Fruit fly (Drosophila melanogaster) whole organism, embryonic: ENCODE results near the gene St2.

Experiments
- Asciz ChIP-seq: fragments of 200-800 bp; sonication (Bioruptor generic); optimal IDR thresholded peaks from 2 replicates; lab custom pipeline; 2017; ENCODE audit warnings: missing biosample characterization, mild to moderate bottlenecking, missing genetic modification characterization, missing genetic modification reagents
- Atf3 ChIP-seq: fragments of 200-800 bp; sonication (Bioruptor generic); optimal IDR thresholded peaks from 3 replicates; lab custom pipeline; 2016; ENCODE audit warnings: missing biosample characterization, missing genetic modification characterization
- Bteb2 ChIP-seq: fragments of 200-800 bp; sonication (Bioruptor generic); optimal IDR thresholded peaks from 2 replicates; lab custom pipeline; 2016; ENCODE audit warnings: missing biosample characterization, missing genetic modification characterization
- CG10366 ChIP-seq: fragments of 200-800 bp; sonication (Bioruptor generic); IDR thresholded peaks from 2 replicates; pipeline ENCODE4 v1.3.6; 2022; ENCODE audit warnings: missing biosample characterization, missing genetic modification characterization
- CG11695 ChIP-seq: fragments of 200-800 bp; sonication (Bioruptor generic); IDR thresholded peaks from 3 replicates; pipeline ENCODE4 v1.3.6; 2022; ENCODE audit warnings: missing biosample characterization, missing genetic modification characterization
- CG11696 ChIP-seq: fragments of 200-800 bp; sonication (Bioruptor generic); IDR thresholded peaks from 2 replicates; pipeline ENCODE4 v1.3.6; 2022; ENCODE audit warnings: missing biosample characterization, missing genetic modification characterization
- CG12299 ChIP-seq: fragments of 200-800 bp; sonication (Bioruptor generic); optimal IDR thresholded peaks from 2 replicates; lab custom pipeline; 2018; ENCODE audit warnings: missing biosample characterization, mild to moderate bottlenecking, missing genetic modification characterization
- CG13287 ChIP-seq: fragments of 200-800 bp; sonication (Bioruptor generic); IDR thresholded peaks from 2 replicates; pipeline ENCODE4 v1.3.6; 2022; ENCODE audit warnings: missing biosample characterization, missing genetic modification characterization; ENCODE audit not compliant: partially characterized antibody
- CG1647 ChIP-seq: fragments of 200-800 bp; sonication (Bioruptor generic); optimal IDR thresholded peaks from 3 replicates; lab custom pipeline; 2016; ENCODE audit warnings: missing biosample characterization, missing genetic modification characterization
- CG18599 ChIP-seq: fragments of 200-800 bp; sonication (Bioruptor generic); optimal IDR thresholded peaks from 3 replicates; lab custom pipeline; 2017; ENCODE audit warnings: missing biosample characterization, missing genetic modification characterization, mild to moderate bottlenecking, moderate library complexity, missing genetic modification reagents
- CG18764 ChIP-seq: fragments of 200-800 bp; sonication (Bioruptor generic); optimal IDR thresholded peaks from 3 replicates; lab custom pipeline; 2016; ENCODE audit warnings: missing biosample characterization, missing genetic modification characterization
- CG2120 ChIP-seq: fragments of 200-800 bp; sonication (Bioruptor generic); optimal IDR thresholded peaks from 3 replicates; lab custom pipeline; 2016; ENCODE audit warnings: missing biosample characterization, missing genetic modification characterization
- CG3995 ChIP-seq: fragments of 200-800 bp; sonication (Bioruptor generic); optimal IDR thresholded peaks from 3 replicates; lab custom pipeline; 2016; ENCODE audit warnings: missing biosample characterization, missing genetic modification characterization
- CG4617 ChIP-seq: fragments of 200-800 bp; sonication (Bioruptor generic); optimal IDR thresholded peaks from 3 replicates; lab custom pipeline; 2016; ENCODE audit warnings: missing biosample characterization, missing genetic modification characterization, borderline replicate concordance
- CG4730 ChIP-seq: fragments of 200-800 bp; sonication (Bioruptor generic); IDR thresholded peaks from 2 replicates; pipeline ENCODE4 v1.3.6; 2022; ENCODE audit warnings: missing biosample characterization, missing genetic modification characterization
- CG4820 ChIP-seq: fragments of 200-800 bp; sonication (Bioruptor generic); optimal IDR thresholded peaks from 3 replicates; lab custom pipeline; 2016; ENCODE audit warnings: missing biosample characterization, missing genetic modification characterization
- CG6175 ChIP-seq: fragments of 200-800 bp; sonication (Bioruptor generic); IDR thresholded peaks from 3 replicates; pipeline ENCODE4 v1.3.6; 2022; ENCODE audit warnings: missing biosample characterization, missing genetic modification characterization
- CG7357 ChIP-seq: fragments of 200-800 bp; sonication (Bioruptor generic); IDR thresholded peaks from 3 replicates; pipeline ENCODE4 v1.3.6; 2022; ENCODE audit warnings: missing biosample characterization, missing genetic modification characterization
- D19A ChIP-seq: fragments of 200-800 bp; optimal IDR thresholded peaks from 3 replicates; lab custom pipeline; 2019; ENCODE audit warnings: missing biosample characterization, mild to moderate bottlenecking, missing genetic modification characterization, moderate library complexity
- Dip3 ChIP-seq: fragments of 200-800 bp; sonication (Bioruptor generic); optimal IDR thresholded peaks from 3 replicates; lab custom pipeline; 2016; ENCODE audit warnings: missing biosample characterization, missing genetic modification characterization
- Doc2 ChIP-seq: fragments of 200-800 bp; sonication (Bioruptor generic); IDR thresholded peaks from 2 replicates; pipeline ENCODE4 v1.3.6; 2022; ENCODE audit warnings: missing biosample characterization, missing genetic modification characterization
- E2f1 ChIP-seq: fragments of 200-800 bp; sonication (Bioruptor generic); IDR thresholded peaks from 2 replicates; pipeline ENCODE4 v1.3.6; 2022; ENCODE audit warnings: missing biosample characterization, missing genetic modification characterization
- HLH3B ChIP-seq: fragments of 200-800 bp; sonication (Bioruptor generic); IDR thresholded peaks from 2 replicates; pipeline ENCODE4 v1.3.6; 2022; ENCODE audit warnings: missing biosample characterization, missing genetic modification characterization
- Lim3 ChIP-seq: fragments of 200-800 bp; sonication (Bioruptor generic); IDR thresholded peaks from 2 replicates; pipeline ENCODE4 v1.3.6; 2022; ENCODE audit warnings: missing biosample characterization, missing genetic modification characterization
- MTF-1 ChIP-seq: fragments of 200-800 bp; sonication (Bioruptor generic); optimal IDR thresholded peaks from 2 replicates; lab custom pipeline; 2018; ENCODE audit warnings: missing biosample characterization, mild to moderate bottlenecking, missing genetic modification characterization, borderline replicate concordance
- Max ChIP-seq: fragments of 200-800 bp; sonication (Bioruptor generic); optimal IDR thresholded peaks from 2 replicates; lab custom pipeline; 2016; ENCODE audit warnings: missing biosample characterization, mild to moderate bottlenecking, missing genetic modification characterization
- Neu2 ChIP-seq: fragments of 200-800 bp; sonication (Bioruptor generic); optimal IDR thresholded peaks from 3 replicates; lab custom pipeline; 2016; ENCODE audit warnings: missing biosample characterization, missing genetic modification characterization, borderline replicate concordance
- Nf-YB ChIP-seq: fragments of 200-800 bp; sonication (Bioruptor generic); optimal IDR thresholded peaks from 3 replicates; lab custom pipeline; 2019; ENCODE audit warnings: missing biosample characterization, mild to moderate bottlenecking, missing genetic modification characterization, moderate library complexity
- Pdp1 ChIP-seq, 2 experiments: fragments of 200-800 bp; sonication (Bioruptor generic); optimal IDR thresholded peaks; 3 replicates each; lab custom pipeline; 2016; ENCODE audit warnings: missing biosample characterization in 2 of 2, missing genetic modification characterization in 2 of 2, mild to moderate bottlenecking in 1 of 2, moderate library complexity in 1 of 2
- Rfx ChIP-seq: fragments of 200-800 bp; sonication (Bioruptor generic); IDR thresholded peaks from 2 replicates; pipeline ENCODE4 v1.3.6; 2022; ENCODE audit warnings: missing biosample characterization, missing genetic modification characterization
- Rx ChIP-seq: fragments of 200-800 bp; sonication (Bioruptor generic); IDR thresholded peaks from 2 replicates; pipeline ENCODE4 v1.3.6; 2022; ENCODE audit warnings: missing biosample characterization, missing genetic modification characterization
- Sox100B ChIP-seq: fragments of 200-800 bp; sonication (Bioruptor generic); optimal IDR thresholded peaks from 3 replicates; lab custom pipeline; 2018; ENCODE audit warnings: missing biosample characterization, mild to moderate bottlenecking, missing genetic modification characterization
- cg ChIP-seq: fragments of 200-800 bp; sonication (Bioruptor generic); optimal IDR thresholded peaks from 3 replicates; lab custom pipeline; 2019; ENCODE audit warnings: missing biosample characterization, mild to moderate bottlenecking, missing genetic modification characterization, moderate library complexity
- crp ChIP-seq, 2 experiments: fragments of 200-800 bp; sonication (Bioruptor generic); optimal IDR thresholded peaks; 2 replicates in 1 of 2; 3 replicates in 1 of 2; lab custom pipeline; 2017; ENCODE audit warnings: missing biosample characterization in 2 of 2, missing genetic modification characterization in 2 of 2, mild to moderate bottlenecking in 1 of 2, moderate library complexity in 1 of 2
- gce ChIP-seq: fragments of 200-800 bp; sonication (Bioruptor generic); IDR thresholded peaks from 3 replicates; pipeline ENCODE4 v1.3.6; 2022; ENCODE audit warnings: missing biosample characterization, missing genetic modification characterization
- gcm2 ChIP-seq: fragments of 200-800 bp; sonication (Bioruptor generic); optimal IDR thresholded peaks from 2 replicates; lab custom pipeline; 2016; ENCODE audit warnings: missing biosample characterization, missing genetic modification characterization
- gsb ChIP-seq: fragments of 200-800 bp; sonication (Bioruptor generic); IDR thresholded peaks from 2 replicates; pipeline ENCODE4 v1.3.6; 2022; ENCODE audit warnings: missing biosample characterization, missing genetic modification characterization
- hkb ChIP-seq, 2 experiments: fragments of 200-800 bp in 1 of 2; fragments of >200 bp in 1 of 2; sonication (Bioruptor generic) in 1 of 2; IDR thresholded peaks in 1 of 2; optimal IDR thresholded peaks in 1 of 2; 2 replicates each; pipeline versions ENCODE4 v1.3.6 to Lab custom; 2017 to 2022; ENCODE audit warnings: missing biosample characterization in 1 of 2, missing genetic modification characterization in 1 of 2
- ind ChIP-seq: fragments of 200-800 bp; sonication (Bioruptor generic); optimal IDR thresholded peaks from 3 replicates; lab custom pipeline; 2016; ENCODE audit warnings: missing biosample characterization, missing genetic modification characterization
- insv ChIP-seq, 2 experiments: fragments of 200-800 bp; sonication (Bioruptor generic); optimal IDR thresholded peaks; 3 replicates each; lab custom pipeline; 2016 to 2018; ENCODE audit warnings: missing biosample characterization in 2 of 2, missing genetic modification characterization in 2 of 2
- jumu ChIP-seq: fragments of 200-800 bp; sonication (Bioruptor generic); optimal IDR thresholded peaks from 3 replicates; lab custom pipeline; 2016; ENCODE audit warnings: missing biosample characterization, missing genetic modification characterization
- kay ChIP-seq: fragments of 200-800 bp; sonication (Bioruptor generic); optimal IDR thresholded peaks from 2 replicates; lab custom pipeline; 2016; ENCODE audit warnings: missing biosample characterization, missing genetic modification characterization
- pan ChIP-seq, 4 experiments: fragments of >200 bp in 3 of 4; fragments of 200-800 bp in 1 of 4; sonication (Bioruptor generic) in 1 of 4; optimal IDR thresholded peaks in 3 of 4; IDR thresholded peaks in 1 of 4; 2 replicates each; pipeline versions ENCODE4 v1.3.6 to Lab custom; 2017 to 2022; ENCODE audit warnings: missing biosample characterization in 2 of 4, missing genetic modification characterization in 2 of 4, mixed read lengths in 1 of 4
- peb ChIP-seq: fragments of 200-800 bp; sonication (Bioruptor generic); IDR thresholded peaks from 2 replicates; pipeline ENCODE4 v1.3.6; 2022; ENCODE audit warnings: missing biosample characterization, missing genetic modification characterization
- phol ChIP-seq: fragments of 200-800 bp; sonication (Bioruptor generic); optimal IDR thresholded peaks from 3 replicates; lab custom pipeline; 2018; ENCODE audit warnings: missing biosample characterization, mild to moderate bottlenecking, missing genetic modification characterization, moderate library complexity
- ranshi ChIP-seq: fragments of 200-800 bp; sonication (Bioruptor generic); IDR thresholded peaks from 2 replicates; pipeline ENCODE4 v1.3.6; 2022; ENCODE audit warnings: missing biosample characterization, missing genetic modification characterization
- salm ChIP-seq: fragments of 200-800 bp; sonication (Bioruptor generic); optimal IDR thresholded peaks from 2 replicates; lab custom pipeline; 2018; ENCODE audit warnings: missing biosample characterization, mild to moderate bottlenecking, missing genetic modification characterization
- sr ChIP-seq: fragments of 200-800 bp; sonication (Bioruptor generic); IDR thresholded peaks from 3 replicates; pipeline ENCODE4 v1.3.6; 2022; ENCODE audit warnings: missing biosample characterization, missing genetic modification characterization
- wek ChIP-seq: fragments of 200-800 bp; sonication (Bioruptor generic); optimal IDR thresholded peaks from 3 replicates; lab custom pipeline; 2018; ENCODE audit warnings: missing biosample characterization, mild to moderate bottlenecking, missing genetic modification characterization, moderate library complexity

St2 gene

dm6 chr3R:9226701-9227313 is 24.8 kb upstream of the St2 start (continued):
- TF ChIP-seq Bteb2 (no peak), gcm2 (GFP tag; lab: Kevin White, UChicago) (no peak), D19A (no peak), sr (peak; percentile 90), Dip3 (GFP tag; lab: Kevin White, UChicago) (no peak), CG11695 (GFP tag; lab: Robert Waterston, UW) (peak; percentile 28; the same call in 1 of the 3 replicates), CG10366 (GFP tag; lab: Robert Waterston, UW) (no peak), salm (tag; lab: Kevin White, UChicago) (no peak), pan (optimal IDR thresholded peaks at IDR 0.05; lab: Kevin White, UChicago) (no peak), pan (GFP tag; optimal IDR thresholded peaks at IDR 0.05 in 1 of 2, IDR thresholded peaks at IDR 0.05 in 1 of 2) (no peak), Max (GFP tag; lab: Kevin White, UChicago) (no peak), CG11696 (no peak), kay (GFP tag; lab: Kevin White, UChicago) (no peak), CG2120 (no peak), gsb (no peak), Rfx (GFP tag; lab: Robert Waterston, UW) (no peak; the same call in 1 of the 2 replicates), CG18599 (no peak), ind (GFP tag; lab: Kevin White, UChicago) (no peak), cg (peak; percentile 82), CG6175 (GFP tag; lab: Robert Waterston, UW) (no peak)

dm6 chr3R:9227330-9227729 is 24.3 kb upstream of the St2 start:
- TF ChIP-seq Sox100B (GFP tag; lab: Kevin White, UChicago) (peak; percentile 80), ranshi (GFP tag; lab: Robert Waterston, UW) (peak; percentile 81), CG11695 (GFP tag; lab: Robert Waterston, UW) (peak; percentile 77), MTF-1 (GFP tag; lab: Kevin White, UChicago) (no peak), HLH3B (GFP tag; lab: Robert Waterston, UW) (peak; percentile 76), Atf3 (GFP tag; lab: Kevin White, UChicago) (no peak), CG11696 (peak; percentile 64; the same call in 1 of the 2 replicates), Neu2 (no peak), Lim3 (GFP tag; lab: Robert Waterston, UW) (0 out of 2 replicates have a peak, but pooled peaks have one; percentile 20), CG12299 (tag; lab: Kevin White, UChicago) (no peak), CG4820 (peak; percentile 43), CG7357 (peak; percentile 71), jumu (GFP tag; lab: Kevin White, UChicago) (no peak), Nf-YB (no peak), CG1647 (GFP tag; lab: Kevin White, UChicago) (no peak), CG4730 (GFP tag; lab: Robert Waterston, UW) (peak; percentile 73), gce (GFP tag; lab: Robert Waterston, UW) (no peak), crp (GFP tag; optimal IDR thresholded peaks at IDR 0.05; lab: Kevin White, UChicago) (peak in 1 of 2 experiments; percentile 23), Doc2 (no peak), hkb (optimal IDR thresholded peaks at IDR 0.05; lab: Kevin White, UChicago) (no peak), hkb (GFP tag; IDR thresholded peaks at IDR 0.05; lab: Robert Waterston, UW) (peak; percentile 85), insv (GFP tag; optimal IDR thresholded peaks at IDR 0.05; lab: Kevin White, UChicago) (no peak), Rx (GFP tag; lab: Robert Waterston, UW) (peak; percentile 54), Pdp1 (GFP tag; optimal IDR thresholded peaks at IDR 0.05; lab: Kevin White, UChicago) (no peak), phol (tag; lab: Kevin White, UChicago) (peak; percentile 75), CG18764 (GFP tag; lab: Kevin White, UChicago) (peak; percentile 19), peb (no peak), Asciz (GFP tag; lab: Kevin White, UChicago) (no peak), CG13287 (GFP tag; lab: Robert Waterston, UW) (no peak), CG3995 (GFP tag; lab: Kevin White, UChicago) (no peak), wek (no peak), E2f1 (GFP tag; lab: Robert Waterston, UW) (peak; percentile 85), CG4617 (GFP tag; lab: Kevin White, UChicago) (no peak), Dip3 (GFP tag; lab: Kevin White, UChicago) (no peak)
